Fruit fly (Drosophila melanogaster) whole organism, adult: ENCODE data around the gene pck.

ENCODE experiments used
- CG11617 ChIP-seq: fragments of 200-800 bp; sonication (Bioruptor generic); optimal IDR thresholded peaks from 2 replicates; lab custom pipeline; 2017; ENCODE audit warnings: mild to moderate bottlenecking, missing biosample characterization, missing genetic modification reagents, missing genetic modification characterization
- CG12768 ChIP-seq: fragments of 200-800 bp; sonication (Bioruptor generic); optimal IDR thresholded peaks from 2 replicates; lab custom pipeline; 2017; ENCODE audit warnings: missing biosample characterization, missing genetic modification characterization, mild to moderate bottlenecking, moderate library complexity, missing genetic modification reagents
- CG14711 ChIP-seq: fragments of 200-800 bp; sonication (Bioruptor generic); optimal IDR thresholded peaks from 2 replicates; lab custom pipeline; 2018; ENCODE audit warnings: missing biosample characterization, mild to moderate bottlenecking, missing genetic modification characterization, moderate library complexity
- CG1620 ChIP-seq: fragments of 200-800 bp; sonication (Bioruptor generic); optimal IDR thresholded peaks from 2 replicates; lab custom pipeline; 2016; ENCODE audit warnings: missing biosample characterization, missing genetic modification characterization
- bab1 ChIP-seq: fragments of 200-800 bp; sonication (Bioruptor generic); optimal IDR thresholded peaks from 3 replicates; lab custom pipeline; 2019; ENCODE audit warnings: missing biosample characterization, mild to moderate bottlenecking, missing genetic modification characterization, moderate library complexity
- cnc ChIP-seq, 2 experiments: fragments of >200 bp; optimal IDR thresholded peaks; 2 replicates each; lab custom pipeline; 2017
- ovo ChIP-seq: fragments of 200-800 bp; sonication (Bioruptor generic); optimal IDR thresholded peaks from 2 replicates; lab custom pipeline; 2016; ENCODE audit warnings: missing biosample characterization, missing genetic modification characterization

DNA sequence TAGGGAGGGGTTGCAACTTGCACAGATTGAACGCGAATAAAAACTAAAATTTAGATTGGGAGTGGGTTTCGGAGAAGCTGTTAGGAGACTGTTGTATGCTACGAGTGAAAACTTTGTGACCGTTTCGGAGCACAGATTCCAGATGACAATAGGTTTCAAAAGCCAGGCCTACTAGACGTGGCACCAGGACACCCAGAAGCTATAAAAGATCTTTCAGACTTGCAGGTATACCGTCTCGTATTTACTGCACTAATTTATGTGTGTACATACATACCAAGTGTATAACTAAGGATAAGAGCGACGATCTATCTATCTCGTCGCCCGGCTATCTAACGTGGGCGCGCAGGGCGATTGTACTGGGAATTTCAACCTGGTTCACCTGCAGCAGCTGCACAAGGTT is 13.5 kb upstream of the pck start, which contains the start of gene CG14785:
- TF ChIP-seq CG1620 (GFP tag; lab: Kevin White, UChicago) (no peak), ovo (GFP tag; lab: Kevin White, UChicago) (no peak), bab1 (no peak), cnc (optimal IDR thresholded peaks at IDR 0.05; lab: Kevin White, UChicago) (no peak), CG12768 (GFP tag; lab: Kevin White, UChicago) (no peak), CG14711 (tag; lab: Kevin White, UChicago) (no peak), CG11617 (GFP tag; lab: Kevin White, UChicago) (no peak)
